Fruit fly (Drosophila melanogaster) whole organism, larva: ENCODE results near the gene Sf3b3.

ENCODE experiments used
- noc ChIP-seq: fragments of 200-800 bp; sonication (Bioruptor generic); optimal IDR thresholded peaks from 3 replicates; lab custom pipeline; 2019; ENCODE audit warnings: missing biosample characterization, mild to moderate bottlenecking, missing genetic modification characterization, moderate library complexity

Gene Sf3b3

DNA sequence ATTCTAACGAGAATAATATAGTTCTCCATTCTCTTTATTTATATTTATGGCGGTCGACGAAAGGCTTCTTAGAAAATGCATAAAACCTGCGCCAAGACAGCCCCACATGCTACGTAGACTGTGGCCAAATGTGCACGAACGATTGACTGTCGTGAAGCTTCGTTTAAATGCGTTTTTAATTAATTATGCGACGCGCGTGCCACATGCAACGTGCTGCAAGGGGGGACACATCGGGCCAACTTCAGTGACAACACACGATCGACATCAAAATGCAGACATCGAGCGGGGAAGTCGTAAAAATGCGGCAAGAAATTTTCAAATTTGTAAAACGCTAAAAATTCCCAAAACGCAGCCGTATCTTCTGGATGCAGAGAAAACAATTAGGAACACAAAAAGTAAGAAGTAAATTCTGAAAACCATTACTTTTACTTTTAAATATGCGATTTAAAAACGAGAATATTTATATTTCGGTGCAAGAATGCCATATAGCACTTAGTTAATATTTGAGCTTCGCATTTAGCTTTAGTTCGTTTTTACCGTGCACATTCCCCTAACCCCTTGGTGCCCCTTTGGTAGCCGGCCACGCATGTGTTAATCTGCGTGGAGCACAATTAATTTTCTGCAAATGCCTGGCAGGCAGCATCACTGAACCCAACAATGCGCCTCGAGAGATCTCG, 33.2 kb downstream of the Sf3b3 start:
- no peak for TF ChIP-seq noc

- no peak for TF ChIP-seq noc
Observed at dm6 chr3L:796926-797802, 36.0 kb downstream of the Sf3b3 start.

DNA sequence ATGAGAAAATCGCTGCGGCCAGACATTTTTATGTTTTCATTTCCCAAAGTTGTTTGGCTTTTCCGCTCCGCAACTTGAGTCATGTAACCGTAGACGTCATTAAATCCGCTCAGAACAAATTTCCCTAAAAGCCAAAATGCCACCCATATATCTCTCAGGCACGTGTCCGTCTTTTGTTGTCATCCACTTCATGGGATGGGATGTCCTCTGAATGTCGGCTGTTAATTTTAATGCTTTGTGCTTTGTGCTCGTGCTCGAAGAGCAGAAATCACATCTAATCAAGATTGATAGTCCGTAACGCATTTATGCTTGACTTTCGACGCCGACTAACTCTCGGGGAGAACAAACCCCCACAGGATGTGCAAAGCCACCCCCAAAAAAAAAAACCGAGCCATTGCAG, 38.2 kb downstream of the Sf3b3 start:
- TF ChIP-seq noc: no peak

- TF ChIP-seq noc: no peak
Observed at dm6 chr3L:794462-794861, 38.7 kb downstream of the Sf3b3 start.

DNA sequence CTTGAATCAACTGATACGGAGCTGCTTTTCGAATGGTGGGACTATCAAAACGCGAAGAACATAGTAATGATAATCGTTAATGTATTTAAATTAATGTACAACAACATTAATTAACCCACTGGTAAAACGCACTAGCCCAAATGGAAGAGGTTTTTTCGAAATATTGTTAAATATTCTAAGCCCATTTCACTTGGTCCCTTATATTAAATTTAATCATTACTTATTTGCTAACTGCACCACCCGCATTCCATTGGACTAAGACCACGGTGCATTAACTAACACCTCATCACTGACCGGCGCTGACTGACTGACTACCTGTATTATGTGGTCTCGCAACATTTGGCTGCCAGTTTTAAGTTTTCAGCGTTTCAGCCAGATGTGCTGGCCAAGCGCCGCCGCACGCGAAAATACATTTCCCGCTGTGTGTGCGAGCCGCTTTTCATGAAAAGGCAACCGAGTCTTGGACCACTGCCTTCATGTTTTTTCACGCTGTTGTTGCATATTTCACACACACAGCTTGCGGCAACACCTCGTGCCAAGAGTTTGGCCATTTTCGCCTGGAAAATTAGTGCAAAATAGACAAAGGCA, 39.4 kb downstream of the Sf3b3 start:
- TF ChIP-seq noc: no peak

DNA sequence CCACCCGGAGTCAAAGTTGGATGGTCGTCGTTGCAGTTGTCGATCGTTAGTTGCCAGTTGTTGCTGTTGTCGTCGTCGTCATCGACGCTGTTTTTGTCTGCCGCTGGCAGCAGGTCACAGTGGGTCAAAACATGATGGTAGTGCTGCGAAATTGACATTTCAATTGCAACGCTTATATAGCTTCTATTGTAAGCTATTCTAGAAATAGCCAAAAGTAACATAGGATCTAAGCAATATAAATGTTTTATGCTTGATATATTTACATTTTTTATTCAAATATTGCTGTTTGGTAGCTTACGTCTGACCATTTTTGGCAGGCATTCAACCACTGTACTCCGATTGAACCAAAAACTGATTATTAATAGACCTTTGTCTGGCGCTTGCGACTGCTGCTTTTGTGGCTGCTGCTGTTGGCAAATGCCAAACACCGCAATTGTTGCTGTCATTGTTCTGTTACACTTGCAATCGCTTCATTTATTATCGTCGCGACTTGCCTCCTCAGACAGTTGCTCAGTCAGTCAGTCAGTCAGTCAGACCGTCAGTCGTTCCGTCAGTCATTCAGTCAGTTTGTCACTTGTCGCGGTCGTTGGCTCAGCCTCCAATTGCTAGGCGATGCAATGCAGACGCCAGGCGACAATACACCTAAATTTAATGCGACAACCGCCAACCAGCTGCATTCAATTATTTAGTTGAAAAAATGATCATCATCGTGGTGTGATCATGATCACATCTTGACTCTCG, 41.8 kb downstream of the Sf3b3 start:
- TF ChIP-seq noc: peak; percentile 1

DNA sequence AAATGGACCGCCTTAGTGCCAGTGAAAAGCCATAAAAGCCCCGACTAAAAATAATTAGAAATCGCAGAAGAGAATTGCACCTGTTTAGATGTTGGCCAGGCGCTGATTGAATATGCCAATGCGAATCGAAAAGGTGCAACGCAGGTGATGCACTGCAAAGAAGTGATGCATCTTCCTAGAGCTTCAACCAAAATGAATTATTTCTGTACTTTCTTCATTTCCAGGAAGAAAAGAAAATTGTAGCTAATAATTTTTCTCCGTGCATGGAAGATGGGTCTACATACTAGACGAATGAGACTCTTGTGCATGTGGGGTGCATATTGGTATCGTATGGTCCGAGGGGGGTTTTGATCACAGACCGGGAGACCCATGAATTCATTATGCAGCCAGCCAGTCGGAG, 44.2 kb downstream of the Sf3b3 start:
- no peak for TF ChIP-seq noc

dm6 chr3L:787635-788034, 45.5 kb downstream of the Sf3b3 start:
- TF ChIP-seq noc: no peak

DNA sequence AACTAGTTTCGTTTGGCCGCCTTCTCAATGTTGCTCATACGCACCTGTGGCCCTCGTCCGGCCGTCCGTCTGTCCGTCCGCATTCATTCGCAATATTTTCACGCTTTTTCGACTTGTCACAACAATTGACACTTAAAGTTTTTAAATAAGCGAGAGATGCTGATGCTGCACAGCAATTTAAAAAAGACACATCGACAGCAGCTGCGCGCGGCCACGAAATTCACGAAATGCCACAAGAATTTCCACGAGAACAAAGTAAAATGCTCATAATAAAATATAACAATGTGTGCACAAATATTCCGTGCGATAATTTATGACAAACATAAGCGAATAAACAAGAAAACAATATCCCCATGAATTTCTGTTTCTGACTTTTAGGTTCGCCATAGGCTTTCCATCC, 46.4 kb downstream of the Sf3b3 start:
- TF ChIP-seq noc: no peak

- no peak for TF ChIP-seq noc
Observed at dm6 chr3L:785726-786351, 47.3 kb downstream of the Sf3b3 start.

DNA sequence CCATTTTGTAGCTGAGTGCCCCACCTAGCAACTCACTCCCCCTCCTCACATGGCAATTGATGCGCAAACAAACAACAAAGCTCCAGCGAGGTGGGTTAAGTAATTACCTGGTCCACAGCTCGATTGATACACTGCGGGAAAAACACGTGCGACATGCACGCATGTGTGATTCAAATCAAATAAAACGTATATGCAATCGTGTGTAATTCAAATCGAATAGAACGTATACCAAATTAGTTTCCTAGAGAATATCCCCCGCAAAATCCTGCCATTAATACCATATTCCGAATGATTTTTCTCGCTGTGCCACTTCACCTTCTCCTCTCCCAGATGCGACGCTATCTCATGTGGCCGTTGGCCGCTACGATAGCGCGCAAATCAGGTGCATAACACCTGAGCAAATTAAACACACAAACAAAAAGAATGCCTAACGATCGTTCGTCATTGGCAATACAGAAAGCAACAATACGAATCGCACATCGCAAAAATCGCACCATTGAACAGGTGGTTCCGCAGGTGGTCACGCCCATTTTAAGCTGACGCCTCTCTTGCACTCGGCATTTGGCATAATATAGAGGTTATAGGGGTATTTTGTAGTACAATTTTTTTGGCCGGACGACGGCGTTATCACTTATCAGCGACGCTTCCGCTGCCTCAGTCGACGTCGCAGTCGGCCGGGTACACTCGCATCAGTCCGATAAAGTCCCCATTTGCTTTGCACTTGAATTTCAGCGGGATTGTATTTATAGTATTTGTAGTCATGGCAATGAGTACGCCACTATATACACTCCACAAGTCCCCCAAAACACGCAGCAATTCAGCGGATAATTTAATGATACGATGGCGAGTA, 48.8 kb downstream of the Sf3b3 start:
- peak; percentile 77 for TF ChIP-seq noc

dm6 chr3L:782937-783336, 50.2 kb downstream of the Sf3b3 start:
- TF ChIP-seq noc: no peak

dm6 chr3L:782521-782920, 50.7 kb downstream of the Sf3b3 start:
- no peak for TF ChIP-seq noc

DNA sequence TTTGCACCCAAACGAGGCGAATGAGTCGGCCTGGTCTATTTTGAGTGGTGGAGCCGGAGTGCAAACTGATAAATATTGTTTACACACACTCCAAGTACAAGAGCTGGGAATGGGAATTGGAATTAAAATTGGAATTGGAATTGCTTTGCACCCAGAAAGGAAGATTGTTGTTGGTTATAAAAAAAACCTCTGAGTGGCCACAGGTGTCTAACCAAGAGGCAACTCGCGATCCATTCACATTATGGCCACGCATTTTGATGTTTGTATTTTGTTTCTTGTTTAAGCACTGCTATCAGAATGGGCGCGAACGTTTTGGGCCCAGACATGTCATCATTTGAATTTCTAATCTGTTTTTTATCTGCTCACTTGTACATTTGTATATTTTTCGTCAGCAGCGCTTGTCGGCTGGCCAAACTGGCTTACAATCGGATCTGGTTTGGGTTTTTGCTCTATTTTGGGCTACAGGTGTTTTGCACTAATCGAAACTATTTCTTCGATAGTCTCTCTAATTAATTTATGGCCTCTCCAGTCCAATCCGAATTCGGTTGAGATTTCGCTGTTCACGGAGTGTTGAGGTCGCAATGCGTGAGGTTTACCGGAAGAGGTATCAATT, 51.4 kb downstream of the Sf3b3 start:
- peak; percentile 40 for TF ChIP-seq noc
